Worm (Caenorhabditis elegans) whole organism, young adult: ENCODE results near the gene srx-63.

Experiments used
- C17E4.6 ChIP-seq: fragments of 200-800 bp; sonication (Bioruptor generic); IDR thresholded peaks from 2 replicates; pipeline ENCODE4 v1.3.6; 2022; ENCODE audit warnings: missing genetic modification reagents, missing genetic modification characterization, missing compliant biosample characterization
- F49E8.2 ChIP-seq: sonication (generic microtip); optimal IDR thresholded peaks from 3 replicates; lab custom pipeline; 2017; ENCODE audit warnings: missing genetic modification characterization, mild to moderate bottlenecking, missing compliant biosample characterization, antibody characterized with exemption, moderate library complexity; ENCODE audit not compliant: insufficient read depth
- F52B5.7 ChIP-seq: sonication (generic microtip); optimal IDR thresholded peaks from 2 replicates; lab custom pipeline; 2016; ENCODE audit warnings: mild to moderate bottlenecking, missing genetic modification characterization, missing compliant biosample characterization
- cebp-2 ChIP-seq: fragments of 200-800 bp; sonication (Bioruptor generic); IDR thresholded peaks from 2 replicates; pipeline ENCODE4 v1.3.6; 2022; ENCODE audit warnings: missing genetic modification characterization, missing compliant biosample characterization
- ceh-40 ChIP-seq: fragments of 200-800 bp; sonication (Bioruptor generic); IDR thresholded peaks from 2 replicates; pipeline ENCODE4 v1.3.6; 2022; ENCODE audit warnings: missing genetic modification characterization, missing compliant biosample characterization
- dox-1 ChIP-seq: fragments of 200-800 bp; sonication (Bioruptor generic); IDR thresholded peaks from 2 replicates; pipeline ENCODE4 v1.3.6; 2022; ENCODE audit warnings: missing genetic modification reagents, missing genetic modification characterization, missing compliant biosample characterization
- let-607 ChIP-seq, 2 experiments: fragments of 200-800 bp in 1 of 2; sonication (Bioruptor generic) in 1 of 2; sonication (generic microtip) in 1 of 2; optimal IDR thresholded peaks; 2 replicates each; lab custom pipeline; 2016 to 2018; ENCODE audit warnings: mild to moderate bottlenecking in 2 of 2, missing compliant biosample characterization in 2 of 2, missing genetic modification characterization in 2 of 2, moderate library complexity in 2 of 2, missing genotype in 1 of 2
- lin-40 ChIP-seq: sonication (generic microtip); optimal IDR thresholded peaks from 2 replicates; lab custom pipeline; 2016; ENCODE audit warnings: missing genetic modification characterization, mild to moderate bottlenecking, missing compliant biosample characterization, missing genotype, missing genetic modification reagents
- lsy-27 ChIP-seq: sonication (generic microtip); optimal IDR thresholded peaks from 2 replicates; lab custom pipeline; 2017; ENCODE audit warnings: missing genetic modification characterization, mild to moderate bottlenecking, missing compliant biosample characterization, antibody characterized with exemption, missing genotype, borderline replicate concordance; ENCODE audit not compliant: insufficient read depth
- mcd-1 ChIP-seq: fragments of 200-800 bp; sonication (Bioruptor generic); IDR thresholded peaks from 2 replicates; pipeline ENCODE4 v1.3.6; 2022; ENCODE audit warnings: missing genetic modification reagents, missing genetic modification characterization, missing compliant biosample characterization
- nhr-90 ChIP-seq: sonication (generic microtip); optimal IDR thresholded peaks from 2 replicates; lab custom pipeline; 2016; ENCODE audit warnings: missing genotype, mild to moderate bottlenecking, missing genetic modification characterization, missing compliant biosample characterization
- snpc-4 ChIP-seq, 5 experiments: fragments of 150-350 bp in 1 of 5; sonication (generic microtip) in 4 of 5; optimal IDR thresholded peaks; 2 replicates each; lab custom pipeline; 2014 to 2018; ENCODE audit warnings: missing genetic modification characterization in 5 of 5, missing biosample characterization in 3 of 5, antibody characterized with exemption in 2 of 5, mild to moderate bottlenecking in 2 of 5, missing compliant biosample characterization in 2 of 5, missing genotype in 2 of 5, moderate library complexity in 2 of 5, missing genetic modification reagents in 1 of 5

DNA sequence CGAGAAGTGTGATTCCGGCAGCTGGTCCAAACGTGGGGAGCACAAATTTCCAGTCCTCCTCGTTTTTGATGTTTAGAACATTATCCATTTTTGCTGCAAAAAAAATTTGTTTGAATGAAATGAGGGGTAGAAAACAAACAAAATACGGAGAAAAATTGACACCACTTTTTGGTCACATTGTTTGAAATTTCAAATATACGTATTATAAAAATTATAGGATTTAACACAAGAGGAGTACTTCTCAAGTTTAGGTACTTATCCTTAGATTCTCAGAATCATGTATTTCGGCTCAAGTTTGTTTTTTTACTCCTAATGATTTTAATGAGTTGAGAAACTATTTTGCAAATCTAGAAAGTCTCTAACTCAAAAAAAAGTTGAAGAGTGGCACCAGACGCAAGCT, 39.5 kb upstream of the srx-63 start, which contains the start of gene C17E7.12:
- TF ChIP-seq lsy-27 (tag; lab: Kevin White, UChicago) = no peak
- no peak for TF ChIP-seq F49E8.2 (tag; lab: Kevin White, UChicago)
- TF ChIP-seq mcd-1 = no peak
- no peak for TF ChIP-seq dox-1 (GFP tag; lab: Robert Waterston, UW)
- TF ChIP-seq snpc-4 (GFP tag; optimal IDR thresholded peaks at IDR 0.05; lab: Kevin White, UChicago) = no peak
- no peak for TF ChIP-seq snpc-4 (tag; optimal IDR thresholded peaks at IDR 0.05; lab: Kevin White, UChicago)
- no peak for TF ChIP-seq let-607 (tag; optimal IDR thresholded peaks at IDR 0.05; lab: Kevin White, UChicago)
- no peak for TF ChIP-seq ceh-40
- no peak for TF ChIP-seq cebp-2 (GFP tag; lab: Robert Waterston, UW)
- no peak for TF ChIP-seq lin-40 (tag; lab: Kevin White, UChicago)
- no peak for TF ChIP-seq nhr-90
- no peak for TF ChIP-seq C17E4.6 (GFP tag; lab: Robert Waterston, UW)
- TF ChIP-seq F52B5.7 (tag; lab: Kevin White, UChicago) = no peak
